Worm (Caenorhabditis elegans): ENCODE measurements around the gene egas-1.

- TF ChIP-seq klf-2 (GFP tag; conservative IDR thresholded peaks at IDR 0.05) (no peak), cog-1 (tag; optimal IDR thresholded peaks at IDR 0.05) (no peak)
These were observed 13.3 kb upstream of the egas-1 start, which contains the start of gene Y69H2.15 for ce11 chrV:18626764-18627163.

Data from whole organism, midembryonic.